Worm (Caenorhabditis elegans) whole organism, L3 larva: Measurements from ENCODE around the gene nas-21.

Experiments used
- ama-1 ChIP-seq: fragments of 150-350 bp; optimal IDR thresholded peaks from 2 replicates; lab custom pipeline; 2018
- egl-27 ChIP-seq: sonication (generic microtip); optimal IDR thresholded peaks from 4 replicates; lab custom pipeline; 2017; ENCODE audit warnings: missing biosample characterization, missing genetic modification reagents, missing genetic modification characterization
- elt-2 ChIP-seq: sonication (generic microtip); optimal IDR thresholded peaks from 2 replicates; lab custom pipeline; 2016; ENCODE audit warnings: missing genetic modification reagents, mild to moderate bottlenecking, missing genetic modification characterization, missing compliant biosample characterization
- elt-3 ChIP-seq, 3 experiments: fragments of 150-350 bp in 1 of 3; sonication (generic microtip) in 2 of 3; optimal IDR thresholded peaks; 2 replicates in 2 of 3; 4 replicates in 1 of 3; lab custom pipeline; 2014 to 2017; ENCODE audit warnings: missing biosample characterization in 3 of 3, missing genetic modification characterization in 3 of 3
- fkh-2 ChIP-seq: fragments of 150-350 bp; optimal IDR thresholded peaks from 2 replicates; lab custom pipeline; 2014; ENCODE audit warnings: missing biosample characterization, missing genetic modification reagents, missing genetic modification characterization
- fos-1 ChIP-seq: fragments of 150-350 bp; optimal IDR thresholded peaks from 2 replicates; lab custom pipeline; 2014; ENCODE audit warnings: missing biosample characterization, missing genetic modification characterization
- lin-39 ChIP-seq: fragments of 150-350 bp; optimal IDR thresholded peaks from 2 replicates; lab custom pipeline; 2018; ENCODE audit warnings: missing biosample characterization, missing genetic modification reagents, missing genetic modification characterization
- mdl-1 ChIP-seq: fragments of 150-350 bp; optimal IDR thresholded peaks from 2 replicates; lab custom pipeline; 2014; ENCODE audit warnings: missing biosample characterization, missing genetic modification characterization
- nhr-11 ChIP-seq: fragments of 150-350 bp; optimal IDR thresholded peaks from 2 replicates; lab custom pipeline; 2014; ENCODE audit warnings: missing biosample characterization, missing genetic modification characterization
- nhr-76 ChIP-seq: fragments of 150-350 bp; sonication (generic microtip); optimal IDR thresholded peaks from 5 replicates; lab custom pipeline; 2014; ENCODE audit warnings: missing biosample characterization, missing genetic modification characterization
- pha-4 ChIP-seq: fragments of 150-350 bp; optimal IDR thresholded peaks from 2 replicates; lab custom pipeline; 2014; ENCODE audit warnings: missing biosample characterization, missing genetic modification reagents, missing genetic modification characterization
- zag-1 ChIP-seq: fragments of 150-350 bp; optimal IDR thresholded peaks from 2 replicates; lab custom pipeline; 2014; ENCODE audit warnings: missing biosample characterization, missing genetic modification characterization
- ztf-4 ChIP-seq: fragments of 150-350 bp; optimal IDR thresholded peaks from 2 replicates; lab custom pipeline; 2014; ENCODE audit warnings: missing biosample characterization, missing genetic modification characterization

DNA sequence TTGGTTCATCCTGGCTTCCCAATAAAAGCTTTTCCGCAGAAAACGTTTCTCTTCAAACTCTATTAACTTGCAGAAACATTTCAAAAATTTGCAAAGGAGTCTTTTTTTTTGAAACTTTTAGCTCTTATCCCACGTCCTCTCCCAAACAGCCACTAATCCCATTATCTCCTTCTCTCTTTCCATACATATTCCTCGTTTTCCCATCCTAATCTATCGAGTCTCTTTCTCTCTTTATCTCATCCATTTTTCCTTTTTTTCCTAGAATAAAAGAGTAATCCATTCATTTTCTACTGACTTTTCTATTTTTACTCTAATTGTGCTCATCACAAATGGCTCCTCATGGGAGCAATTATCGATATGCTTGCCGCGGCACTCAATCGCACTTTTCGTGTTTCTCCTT is 43.6 kb upstream of the nas-21 start:
- no peak for TF ChIP-seq ztf-4 (tag; lab: Kevin White, UChicago)
- TF ChIP-seq zag-1 (tag; lab: Kevin White, UChicago), result no peak
- no peak for TF ChIP-seq elt-2 (tag; lab: Kevin White, UChicago)
- no peak for TF ChIP-seq nhr-76 (tag; lab: Kevin White, UChicago)
- TF ChIP-seq fos-1 (tag; lab: Kevin White, UChicago), result no peak
- TF ChIP-seq egl-27, result no peak
- TF ChIP-seq elt-3 (tag; optimal IDR thresholded peaks at IDR 0.05; lab: Kevin White, UChicago), result no peak
- TF ChIP-seq ama-1 (lab: Kevin White, UChicago), result no peak
- TF ChIP-seq pha-4 (tag; lab: Kevin White, UChicago), result no peak
- no peak for TF ChIP-seq mdl-1 (tag; lab: Kevin White, UChicago)
- TF ChIP-seq fkh-2 (tag; lab: Kevin White, UChicago), result no peak
- no peak for TF ChIP-seq nhr-11 (tag; lab: Kevin White, UChicago)
- no peak for TF ChIP-seq lin-39 (tag; lab: Kevin White, UChicago)
